Fruit fly (Drosophila melanogaster): ENCODE results near the gene CG17734.

The CG17734 gene

DNA sequence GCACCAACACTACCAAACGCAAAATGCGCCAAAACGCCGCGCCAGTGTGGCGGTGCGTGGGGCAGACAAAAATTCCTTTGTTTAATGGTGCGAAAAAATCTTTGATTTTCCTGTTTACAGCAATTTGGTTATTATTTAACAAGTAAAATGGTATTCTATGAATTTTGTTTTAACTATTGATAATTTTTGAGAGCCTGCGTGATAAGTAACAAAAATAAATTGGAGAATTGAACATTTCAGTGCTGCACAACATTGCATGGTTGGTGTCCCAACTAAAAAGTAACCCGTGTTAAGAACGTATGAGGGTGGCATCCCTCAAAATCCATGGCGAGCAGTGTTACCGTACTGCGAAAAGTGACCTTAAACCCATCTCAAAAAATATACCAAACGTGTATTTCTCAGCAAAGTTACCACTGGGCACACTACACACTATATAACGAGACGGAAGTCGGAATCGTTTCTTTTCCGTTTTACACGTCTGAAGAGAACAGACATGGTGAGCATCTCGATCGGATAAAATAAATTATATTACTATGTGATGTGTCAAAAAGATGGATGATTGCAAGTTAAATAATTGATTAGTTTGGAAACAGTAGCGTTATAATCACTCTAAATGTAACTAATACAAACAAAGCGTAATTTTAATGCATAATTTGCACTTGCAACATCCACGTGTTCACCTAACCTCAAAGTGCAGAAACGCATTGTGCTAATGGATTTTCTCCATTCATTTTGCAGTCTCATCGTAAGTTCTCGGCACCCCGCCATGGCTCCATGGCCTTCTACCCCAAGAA, 22.2 kb downstream of the CG17734 start, which contains the start of the genes CG6693 and RpL3 (continued):
- peak; percentile 82; the same call in 2 of the 4 replicates for TF ChIP-seq chinmo (GFP tag; IDR thresholded peaks at IDR 0.05; ENCODE audit: partially characterized antibody)
- TF ChIP-seq Fer1 (GFP tag; optimal IDR thresholded peaks at IDR 0.05): peak; percentile 86
- peak; percentile 87 for TF ChIP-seq CG15514 (GFP tag; optimal IDR thresholded peaks at IDR 0.05)
- TF ChIP-seq CG2120 (GFP tag; optimal IDR thresholded peaks at IDR 0.05): peak; percentile 55
- peak; percentile 78 for TF ChIP-seq CG17361 (GFP tag; IDR thresholded peaks at IDR 0.05)
- TF ChIP-seq CG17186 (GFP tag; optimal IDR thresholded peaks at IDR 0.05): peak; percentile 80
- peak; percentile 21 for TF ChIP-seq CG1602 (GFP tag; optimal IDR thresholded peaks at IDR 0.05)
- TF ChIP-seq CG12391 (tag; optimal IDR thresholded peaks at IDR 0.05): peak; percentile 72
- TF ChIP-seq CG2199 (GFP tag; IDR thresholded peaks at IDR 0.05): no peak
- peak; percentile 47; the same call in 1 of the 3 replicates for TF ChIP-seq C15 (GFP tag; IDR thresholded peaks at IDR 0.05)
- TF ChIP-seq H15 (GFP tag; IDR thresholded peaks at IDR 0.05): peak; percentile 41; the same call in 1 of the 3 replicates
- TF ChIP-seq p53 (GFP tag; optimal IDR thresholded peaks at IDR 0.05): peak; percentile 45
- TF ChIP-seq ind (GFP tag; optimal IDR thresholded peaks at IDR 0.05): peak; percentile 32
- peak; percentile 55 for TF ChIP-seq CG11398 (GFP tag; optimal IDR thresholded peaks at IDR 0.05)
- TF ChIP-seq Hr3 (GFP tag; optimal IDR thresholded peaks at IDR 0.05): peak; percentile 42
- peak; percentile 95 for TF ChIP-seq HLHmδ (GFP tag; optimal IDR thresholded peaks at IDR 0.05)
- no peak for TF ChIP-seq sima (GFP tag; optimal IDR thresholded peaks at IDR 0.05)
- no peak for TF ChIP-seq CG15073 (GFP tag; optimal IDR thresholded peaks at IDR 0.05)
- TF ChIP-seq CG2202 (tag; optimal IDR thresholded peaks at IDR 0.05): peak; percentile 70
- TF ChIP-seq CG10321 (GFP tag; IDR thresholded peaks at IDR 0.05): peak; percentile 54; the same call in 1 of the 2 replicates
- TF ChIP-seq Sry-β (GFP tag; optimal IDR thresholded peaks at IDR 0.05): peak; percentile 45
- TF ChIP-seq grau (tag; optimal IDR thresholded peaks at IDR 0.05): peak; percentile 77
- peak; percentile 71 for TF ChIP-seq ATbp (GFP tag; optimal IDR thresholded peaks at IDR 0.05)
- TF ChIP-seq Asciz (GFP tag; optimal IDR thresholded peaks at IDR 0.05): peak; percentile 86
- peak; percentile 58 for TF ChIP-seq amos (GFP tag; IDR thresholded peaks at IDR 0.05; ENCODE audit: partially characterized antibody)
- TF ChIP-seq CG2116 (GFP tag; optimal IDR thresholded peaks at IDR 0.05): peak; percentile 70
- TF ChIP-seq pita (GFP tag; optimal IDR thresholded peaks at IDR 0.05): peak; percentile 87
- TF ChIP-seq Doc2 (GFP tag; IDR thresholded peaks at IDR 0.05): no peak
- peak; percentile 89 for TF ChIP-seq odd (GFP tag; optimal IDR thresholded peaks at IDR 0.05)
- peak; percentile 74 for TF ChIP-seq CG12104 (GFP tag; optimal IDR thresholded peaks at IDR 0.05)
- TF ChIP-seq CoRest (tag; optimal IDR thresholded peaks at IDR 0.05): peak; percentile 44
- no peak for TF ChIP-seq CG43689 (GFP tag; IDR thresholded peaks at IDR 0.05)
- no peak for TF ChIP-seq Ravus (GFP tag; IDR thresholded peaks at IDR 0.05)
- peak; percentile 87 for TF ChIP-seq Meics (GFP tag; optimal IDR thresholded peaks at IDR 0.05)
- TF ChIP-seq pros (GFP tag; optimal IDR thresholded peaks at IDR 0.05): peak; percentile 53
- TF ChIP-seq CG17385 (GFP tag; optimal IDR thresholded peaks at IDR 0.05): peak; percentile 88
- peak; percentile 75 for TF ChIP-seq CG15601 (tag; optimal IDR thresholded peaks at IDR 0.05)
- peak; percentile 91 for TF ChIP-seq CG13296 (GFP tag; optimal IDR thresholded peaks at IDR 0.05)
- peak; percentile 82 for TF ChIP-seq Rfx (GFP tag; IDR thresholded peaks at IDR 0.05)
- TF ChIP-seq nerfin-1 (tag; optimal IDR thresholded peaks at IDR 0.05): peak; percentile 71
- TF ChIP-seq CG9876 (GFP tag; optimal IDR thresholded peaks at IDR 0.05): peak; percentile 71
- peak; percentile 81 for TF ChIP-seq Mes4 (GFP tag; optimal IDR thresholded peaks at IDR 0.05)
- peak; percentile 70 for TF ChIP-seq sug (tag; optimal IDR thresholded peaks at IDR 0.05)
- TF ChIP-seq ci (GFP tag; IDR thresholded peaks at IDR 0.05): peak; percentile 95
- peak; percentile 43; the same call in 1 of the 2 replicates for TF ChIP-seq ap (GFP tag; IDR thresholded peaks at IDR 0.05)
- TF ChIP-seq CG18011 (GFP tag; optimal IDR thresholded peaks at IDR 0.05): peak; percentile 24
- no peak for TF ChIP-seq tx (GFP tag; optimal IDR thresholded peaks at IDR 0.05)
- TF ChIP-seq CG14667 (GFP tag; IDR thresholded peaks at IDR 0.05): no peak
- peak; percentile 47; the same call in 1 of the 2 replicates for TF ChIP-seq E2f1 (GFP tag; IDR thresholded peaks at IDR 0.05)
